Worm (Caenorhabditis elegans): Measurements from ENCODE around the gene VY10G11R.1.

Gene VY10G11R.1

ce11 chrIV:16492327-16492726 is 21.5 kb upstream of the VY10G11R.1 start (continued):
- TF ChIP-seq snpc-4 (tag; optimal IDR thresholded peaks at IDR 0.05) (no peak), nhr-237 (tag; optimal IDR thresholded peaks at IDR 0.05) (no peak), tra-1 (GFP tag; IDR thresholded peaks at IDR 0.05) (peak; percentile 27; the same call in 1 of the 2 replicates), zip-2 (tag; optimal IDR thresholded peaks at IDR 0.05) (no peak), Y5F2A.4 (GFP tag; optimal IDR thresholded peaks at IDR 0.05) (no peak), mdt-29 (GFP tag; IDR thresholded peaks at IDR 0.05) (no peak), set-16 (GFP tag; IDR thresholded peaks at IDR 0.05) (peak; percentile 97), fos-1 (tag; optimal IDR thresholded peaks at IDR 0.05) (no peak), ceh-28 (tag; optimal IDR thresholded peaks at IDR 0.05) (peak; percentile 87), ztf-7 (tag; optimal IDR thresholded peaks at IDR 0.05) (peak; percentile 12), aly-2 (tag; optimal IDR thresholded peaks at IDR 0.05) (no peak), F44E2.7 (GFP tag; IDR thresholded peaks at IDR 0.05) (no peak), F49E8.2 (tag; optimal IDR thresholded peaks at IDR 0.05; ENCODE audit: borderline replicate concordance) (no peak), nhr-28 (tag; optimal IDR thresholded peaks at IDR 0.05) (peak; percentile 87), Y48G9A.11 (GFP tag; IDR thresholded peaks at IDR 0.05) (no peak), nhr-102 (tag; optimal IDR thresholded peaks at IDR 0.05) (peak; percentile 75), ces-1 (GFP tag; optimal IDR thresholded peaks at IDR 0.05) (no peak), hlh-30 (tag; optimal IDR thresholded peaks at IDR 0.05; ENCODE audit: insufficient read depth) (peak; percentile 94), zag-1 (tag; optimal IDR thresholded peaks at IDR 0.05) (no peak), D1046.2 (GFP tag; IDR thresholded peaks at IDR 0.05) (no peak), spr-1 (tag; optimal IDR thresholded peaks at IDR 0.05) (peak; percentile 87), ama-1 (optimal IDR thresholded peaks at IDR 0.05) (no peak), ctbp-1 (GFP tag; IDR thresholded peaks at IDR 0.05) (peak; percentile 84), daf-8 (GFP tag; IDR thresholded peaks at IDR 0.05) (no peak), lin-39 (tag; optimal IDR thresholded peaks at IDR 0.05) (no peak), daf-19 (GFP tag; conservative IDR thresholded peaks at IDR 0.05) (no peak), F37D6.2 (tag; optimal IDR thresholded peaks at IDR 0.05) (peak; percentile 75), nhr-77 (tag; optimal IDR thresholded peaks at IDR 0.05) (peak; percentile 71), fkh-10 (GFP tag; optimal IDR thresholded peaks at IDR 0.05) (peak; percentile 31), lin-38 (GFP tag; IDR thresholded peaks at IDR 0.05) (peak; percentile 61), pqm-1 (tag; optimal IDR thresholded peaks at IDR 0.05) (no peak), dmd-8 (GFP tag; IDR thresholded peaks at IDR 0.05) (no peak), sdz-12 (GFP tag; optimal IDR thresholded peaks at IDR 0.05) (no peak), dve-1 (tag; optimal IDR thresholded peaks at IDR 0.05; ENCODE audit: insufficient read depth) (peak; percentile 94), aha-1 (tag) (peak; percentile 86), ceh-82 (tag; optimal IDR thresholded peaks at IDR 0.05) (no peak), unc-62 (GFP tag; optimal IDR thresholded peaks at IDR 0.05 in 1 of 2) (peak in 1 of 2 experiments; percentile 18), unc-62 (tag; optimal IDR thresholded peaks at IDR 0.05) (no peak), vab-7 (GFP tag; IDR thresholded peaks at IDR 0.05) (no peak; the same call in 1 of the 2 replicates), lir-3 (tag; optimal IDR thresholded peaks at IDR 0.05) (no peak), cey-2 (tag; optimal IDR thresholded peaks at IDR 0.05; ENCODE audit: borderline replicate concordance, insufficient read depth) (no peak), mxl-3 (GFP tag; optimal IDR thresholded peaks at IDR 0.05) (peak; percentile 64), zip-11 (GFP tag; IDR thresholded peaks at IDR 0.05) (no peak), nhr-6 (tag; optimal IDR thresholded peaks at IDR 0.05) (peak; percentile 78), ceh-62 (tag; optimal IDR thresholded peaks at IDR 0.05) (no peak), T26A8.4 (GFP tag; IDR thresholded peaks at IDR 0.05) (0 out of 2 replicates have a peak, but pooled peaks have one; percentile 61), lim-7 (GFP tag; IDR thresholded peaks at IDR 0.05) (0 out of 2 replicates have a peak, but pooled peaks have one; percentile 32), spr-3 (GFP tag; optimal IDR thresholded peaks at IDR 0.05) (no peak), mep-1 (tag; optimal IDR thresholded peaks at IDR 0.05) (peak; percentile 93), nhr-76 (tag; optimal IDR thresholded peaks at IDR 0.05) (no peak), gei-8 (GFP tag; optimal IDR thresholded peaks at IDR 0.05) (peak; percentile 7), nhr-41 (GFP tag; IDR thresholded peaks at IDR 0.05) (no peak), F10B5.3 (tag; optimal IDR thresholded peaks at IDR 0.05) (peak; percentile 41)
